Worm (Caenorhabditis elegans): ENCODE measurements around the gene C02E7.8.

C02E7.8 gene

DNA sequence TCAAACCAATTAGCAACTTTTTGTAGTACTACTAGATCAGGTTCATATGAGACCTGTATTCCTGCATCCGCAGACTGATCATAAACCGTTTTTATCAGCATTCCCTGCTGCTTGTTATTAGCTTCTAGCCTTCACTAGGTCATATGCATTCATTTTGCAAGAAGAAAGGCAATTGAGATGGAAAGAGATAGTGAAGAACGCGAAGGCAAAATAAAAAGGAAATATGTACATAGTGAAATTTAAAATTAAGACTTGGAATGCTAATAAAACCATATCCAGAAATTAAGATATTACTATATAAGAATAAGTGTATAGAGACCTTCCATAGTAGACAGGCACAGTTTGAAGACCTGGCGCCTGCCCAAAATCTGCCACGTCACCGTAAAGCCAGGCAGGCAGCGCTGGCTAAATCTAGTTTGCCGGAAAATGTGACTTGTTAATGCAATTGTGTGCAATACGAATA lies at the start of gene C02E7.8, which contains the start of gene srh-23:
C02E7.8 (minus strand) TSS at position 101 of the 463 bp plus-strand sequence.
srh-23 (plus strand) TSS at position 413 of the 463 bp plus-strand sequence.
- TF ChIP-seq dao-5 (tag; optimal IDR thresholded peaks at IDR 0.05) (no peak), W03F9.2 (tag; optimal IDR thresholded peaks at IDR 0.05) (no peak), him-1 (tag; optimal IDR thresholded peaks at IDR 0.05) (no peak)

DNA sequence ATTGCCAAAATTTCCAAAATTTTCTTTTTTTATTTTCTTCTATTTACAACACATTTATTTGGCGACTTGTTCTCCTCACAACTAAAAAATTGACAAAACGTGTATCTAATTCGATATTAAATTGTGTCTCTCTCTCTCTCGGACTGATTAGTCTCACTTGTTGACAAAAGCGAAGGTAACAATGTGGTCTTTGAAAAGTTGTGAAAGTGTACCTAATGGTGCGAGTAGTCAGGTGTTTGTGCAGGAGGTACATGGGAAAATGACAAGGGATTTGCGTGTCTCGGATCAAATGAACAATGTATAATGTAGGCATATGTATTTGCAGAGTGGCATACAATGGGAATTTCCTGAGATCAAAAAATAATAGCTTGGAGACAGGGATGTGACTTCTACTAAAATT lies 48.9 kb upstream of the C02E7.8 start:
- TF ChIP-seq dao-5 (tag; optimal IDR thresholded peaks at IDR 0.05) (no peak), him-1 (tag; optimal IDR thresholded peaks at IDR 0.05) (no peak), W03F9.2 (tag; optimal IDR thresholded peaks at IDR 0.05) (no peak)

- no peak for TF ChIP-seq W03F9.2 (tag; optimal IDR thresholded peaks at IDR 0.05)
- TF ChIP-seq dao-5 (tag; optimal IDR thresholded peaks at IDR 0.05), result no peak
- TF ChIP-seq him-1 (tag; optimal IDR thresholded peaks at IDR 0.05), result no peak
Observed at ce11 chrV:4968775-4969174, 48.2 kb upstream of the C02E7.8 start.

DNA sequence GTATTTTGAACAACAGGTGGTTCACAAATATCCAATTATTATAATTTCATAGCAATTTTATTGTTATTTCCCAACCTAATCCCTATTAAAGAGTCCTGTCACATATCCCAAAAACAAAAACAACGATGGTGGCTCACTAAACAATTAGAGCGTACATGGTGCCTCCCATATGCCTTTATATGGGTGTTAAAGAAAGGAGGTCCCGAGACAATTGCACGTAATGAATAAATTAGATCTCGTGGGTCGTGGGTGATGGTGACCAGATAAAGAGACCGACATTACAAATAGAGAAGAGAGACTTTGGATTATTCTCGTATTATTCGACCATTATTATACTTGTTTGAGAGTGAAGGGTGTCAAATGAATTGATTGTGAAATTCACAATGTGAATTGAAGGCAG lies 46.6 kb upstream of the C02E7.8 start:
- no peak for TF ChIP-seq W03F9.2 (tag; optimal IDR thresholded peaks at IDR 0.05)
- no peak for TF ChIP-seq him-1 (tag; optimal IDR thresholded peaks at IDR 0.05)
- TF ChIP-seq dao-5 (tag; optimal IDR thresholded peaks at IDR 0.05), result no peak

ce11 chrV:4965790-4966189 lies 45.2 kb upstream of the C02E7.8 start:
- TF ChIP-seq him-1 (tag; optimal IDR thresholded peaks at IDR 0.05) (no peak), dao-5 (tag; optimal IDR thresholded peaks at IDR 0.05) (no peak), W03F9.2 (tag; optimal IDR thresholded peaks at IDR 0.05) (no peak)

DNA sequence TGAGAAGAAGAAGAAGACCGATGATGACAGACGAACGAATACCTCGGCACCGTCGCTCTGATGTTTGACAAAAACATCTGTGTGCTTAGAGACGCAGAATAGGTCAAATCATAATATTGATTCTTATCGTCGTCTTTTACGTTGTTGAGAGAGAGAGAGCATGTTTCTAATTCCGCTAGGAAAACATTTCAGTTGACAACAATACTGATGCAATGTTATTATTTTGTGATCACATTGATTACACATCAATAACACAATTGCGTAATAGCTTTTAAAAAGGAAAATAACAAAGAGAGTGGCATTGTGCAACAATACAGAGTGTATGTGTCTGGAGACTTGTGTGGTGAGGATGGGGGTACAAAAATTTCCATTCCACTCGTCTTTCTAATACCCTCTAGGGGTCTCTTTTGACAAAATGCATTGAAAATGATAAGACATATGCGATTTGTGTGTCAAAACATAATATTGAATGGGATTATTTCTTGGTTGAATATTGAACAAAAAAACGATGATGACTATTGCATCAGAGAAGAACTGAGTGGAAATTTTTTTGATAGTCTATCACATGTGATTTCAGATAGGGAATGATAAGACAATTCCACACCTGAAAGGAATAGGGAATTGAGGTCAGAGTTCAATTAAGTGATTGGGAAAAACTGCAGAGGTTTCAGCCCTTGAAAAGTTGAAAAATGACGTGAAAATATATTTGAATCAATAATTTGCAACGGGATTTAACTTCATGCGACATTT lies 44.3 kb upstream of the C02E7.8 start:
- TF ChIP-seq him-1 (tag; optimal IDR thresholded peaks at IDR 0.05) (no peak), dao-5 (tag; optimal IDR thresholded peaks at IDR 0.05) (no peak), W03F9.2 (tag; optimal IDR thresholded peaks at IDR 0.05) (no peak)

DNA sequence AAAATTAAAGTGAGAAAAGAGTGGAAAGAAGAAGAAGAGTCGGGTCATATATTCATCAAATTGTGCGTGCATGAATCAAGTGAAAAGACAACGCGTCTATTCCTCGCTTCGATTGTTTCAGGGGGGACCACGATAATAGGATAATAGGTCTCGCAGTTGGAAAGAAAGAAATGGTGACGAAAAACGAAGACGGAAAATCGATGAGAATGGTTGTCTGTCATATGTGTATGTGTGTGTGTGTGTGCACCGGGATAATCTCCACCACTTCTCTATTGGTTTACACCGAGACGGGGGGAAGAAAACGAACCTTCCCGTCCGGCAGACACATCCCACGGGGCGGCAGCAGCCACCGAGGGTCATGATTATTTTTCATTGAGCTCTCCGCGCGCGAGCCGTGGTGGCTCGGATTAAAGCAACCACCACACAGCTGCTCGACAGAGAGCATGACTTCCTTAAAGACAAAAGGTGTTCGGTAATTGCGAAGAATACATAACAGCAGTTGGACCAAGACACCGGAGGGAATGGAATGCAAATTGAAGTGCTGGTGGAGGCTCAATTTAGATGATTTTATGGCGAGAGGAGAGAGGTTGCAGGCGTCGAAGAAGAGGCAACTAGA lies 43.5 kb upstream of the C02E7.8 start:
- TF ChIP-seq W03F9.2 (tag; optimal IDR thresholded peaks at IDR 0.05) (no peak), dao-5 (tag; optimal IDR thresholded peaks at IDR 0.05) (no peak)

ce11 chrV:4963606-4964005 lies 43.0 kb upstream of the C02E7.8 start:
- TF ChIP-seq dao-5 (tag; optimal IDR thresholded peaks at IDR 0.05) (no peak), him-1 (tag; optimal IDR thresholded peaks at IDR 0.05) (no peak), W03F9.2 (tag; optimal IDR thresholded peaks at IDR 0.05) (peak; percentile 39)

DNA sequence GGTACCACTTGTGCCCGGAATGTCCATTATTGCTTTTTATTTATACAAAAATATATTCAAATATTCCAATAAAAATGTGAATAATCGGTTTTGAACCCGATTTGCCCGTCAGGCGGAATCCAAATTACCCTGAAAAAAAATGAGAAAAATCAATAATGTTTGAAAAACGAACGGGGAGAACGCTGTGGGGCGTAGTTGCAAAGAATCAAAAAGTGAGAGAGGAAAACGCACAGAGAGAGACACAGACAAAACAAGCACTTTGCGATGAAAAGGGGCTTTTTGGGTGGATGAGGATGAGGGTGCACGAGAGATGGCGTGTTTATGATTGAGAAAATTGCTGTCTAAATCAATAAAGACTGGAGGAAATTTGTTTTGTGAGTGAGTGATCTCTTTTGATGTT lies 42.4 kb upstream of the C02E7.8 start, which contains the start of gene tam-1:
tam-1 (minus strand) TSS at position 135 of the 400 bp plus-strand sequence.
- no peak for TF ChIP-seq dao-5 (tag; optimal IDR thresholded peaks at IDR 0.05)
- no peak for TF ChIP-seq him-1 (tag; optimal IDR thresholded peaks at IDR 0.05)

DNA sequence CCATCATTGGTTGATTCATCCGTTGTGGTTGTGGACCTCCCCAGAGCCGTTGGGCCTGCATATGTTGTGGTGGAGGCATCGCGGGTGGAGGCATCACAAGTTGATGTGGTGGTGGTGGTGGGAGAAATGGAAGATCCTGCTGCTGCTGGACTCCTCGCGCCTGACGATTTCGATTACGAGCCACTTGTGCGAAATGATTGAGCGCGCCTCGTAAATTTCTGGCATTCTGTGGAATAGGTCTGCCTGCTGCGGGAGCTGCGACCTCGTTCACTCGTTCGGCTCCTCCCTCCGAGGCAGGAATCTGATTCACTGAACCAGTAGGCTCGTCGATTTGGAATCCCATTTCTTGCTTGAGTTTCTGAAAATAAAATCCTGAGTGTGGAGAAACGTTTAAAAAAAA lies 40.1 kb upstream of the C02E7.8 start:
- no peak for TF ChIP-seq W03F9.2 (tag; optimal IDR thresholded peaks at IDR 0.05)
- TF ChIP-seq him-1 (tag; optimal IDR thresholded peaks at IDR 0.05), result no peak
- TF ChIP-seq dao-5 (tag; optimal IDR thresholded peaks at IDR 0.05), result no peak

ce11 chrV:4957619-4958018 lies 37.0 kb upstream of the C02E7.8 start:
- no peak for TF ChIP-seq him-1 (tag; optimal IDR thresholded peaks at IDR 0.05)
- no peak for TF ChIP-seq W03F9.2 (tag; optimal IDR thresholded peaks at IDR 0.05)
- TF ChIP-seq dao-5 (tag; optimal IDR thresholded peaks at IDR 0.05), result no peak

DNA sequence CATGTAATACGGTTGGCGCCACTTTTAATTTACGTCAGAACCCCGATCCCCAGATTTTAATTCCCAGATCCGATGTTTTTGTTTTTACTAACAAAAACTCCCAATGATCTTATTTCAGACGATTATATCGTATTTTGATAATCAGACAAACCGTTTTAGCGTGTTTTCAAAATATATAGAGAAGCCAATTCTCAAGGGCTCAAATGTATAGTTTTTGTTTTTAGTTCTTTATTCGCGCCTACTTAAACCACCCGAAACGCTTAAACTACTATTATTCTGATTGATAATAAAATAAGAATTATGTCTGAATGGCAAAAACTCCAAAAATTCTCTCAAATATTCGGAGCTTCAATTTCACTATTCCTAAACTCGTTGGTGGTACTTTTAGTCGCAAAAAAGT lies 35.9 kb upstream of the C02E7.8 start, which contains the start of gene str-208:
str-208 (plus strand) TSS at position 301 of the 400 bp plus-strand sequence.
- TF ChIP-seq W03F9.2 (tag; optimal IDR thresholded peaks at IDR 0.05) (no peak), him-1 (tag; optimal IDR thresholded peaks at IDR 0.05) (no peak), dao-5 (tag; optimal IDR thresholded peaks at IDR 0.05) (no peak)

ce11 chrV:4951434-4951833 lies 30.8 kb upstream of the C02E7.8 start, which contains the start of gene str-207:
Gene str-207 (plus strand): TSS chrV:4951734.
- no peak for TF ChIP-seq W03F9.2 (tag; optimal IDR thresholded peaks at IDR 0.05)
- no peak for TF ChIP-seq dao-5 (tag; optimal IDR thresholded peaks at IDR 0.05)
- no peak for TF ChIP-seq him-1 (tag; optimal IDR thresholded peaks at IDR 0.05)

DNA sequence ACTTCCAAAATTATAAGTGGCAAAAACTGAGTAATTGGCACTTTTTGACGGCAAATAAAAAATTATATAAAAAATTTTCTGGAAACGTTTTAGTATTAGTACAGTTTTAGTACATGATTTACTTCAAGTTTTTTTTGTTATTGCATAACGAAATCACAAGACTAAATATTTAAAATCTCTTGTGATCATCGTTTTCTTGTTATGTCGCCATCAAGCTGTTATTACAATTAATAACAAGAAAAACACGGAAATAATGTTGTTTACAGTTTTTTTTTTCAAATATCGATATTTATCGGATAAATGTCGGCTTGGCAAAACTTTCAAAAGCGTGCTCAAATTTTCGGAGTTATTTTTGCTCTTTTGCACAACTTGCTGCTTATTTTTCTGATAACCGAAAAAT lies 28.0 kb upstream of the C02E7.8 start, which contains the start of gene str-209:
str-209 (plus strand) TSS at position 301 of the 400 bp plus-strand sequence.
- TF ChIP-seq dao-5 (tag; optimal IDR thresholded peaks at IDR 0.05), result no peak
- no peak for TF ChIP-seq him-1 (tag; optimal IDR thresholded peaks at IDR 0.05)
- no peak for TF ChIP-seq W03F9.2 (tag; optimal IDR thresholded peaks at IDR 0.05)
